Worm (Caenorhabditis elegans) whole organism, young adult: Measurements from ENCODE around the gene F12F6.7.

Experiments used
- B0261.1 ChIP-seq: sonication (generic microtip); optimal IDR thresholded peaks from 2 replicates; lab custom pipeline; 2016; ENCODE audit warnings: mild to moderate bottlenecking, missing genetic modification characterization, moderate library complexity, missing compliant biosample characterization
- C17E4.6 ChIP-seq: fragments of 200-800 bp; sonication (Bioruptor generic); IDR thresholded peaks from 2 replicates; pipeline ENCODE4 v1.3.6; 2022; ENCODE audit warnings: missing genetic modification reagents, missing genetic modification characterization, missing compliant biosample characterization
- F10E7.11 ChIP-seq: sonication (generic microtip); optimal IDR thresholded peaks from 2 replicates; lab custom pipeline; 2017; ENCODE audit warnings: mild to moderate bottlenecking, missing genetic modification characterization, moderate library complexity, missing compliant biosample characterization
- F22D6.2 ChIP-seq: sonication (generic microtip); optimal IDR thresholded peaks from 2 replicates; lab custom pipeline; 2016; ENCODE audit warnings: mild to moderate bottlenecking, missing genetic modification characterization, missing compliant biosample characterization
- F49E8.2 ChIP-seq: sonication (generic microtip); optimal IDR thresholded peaks from 3 replicates; lab custom pipeline; 2017; ENCODE audit warnings: missing genetic modification characterization, mild to moderate bottlenecking, missing compliant biosample characterization, antibody characterized with exemption, moderate library complexity; ENCODE audit not compliant: insufficient read depth
- K12H6.12 ChIP-seq: fragments of 200-800 bp; sonication (Bioruptor generic); optimal IDR thresholded peaks from 2 replicates; lab custom pipeline; 2018; ENCODE audit warnings: mild to moderate bottlenecking, missing genetic modification characterization, missing compliant biosample characterization
- T07F8.4 ChIP-seq: sonication (generic microtip); optimal IDR thresholded peaks from 2 replicates; lab custom pipeline; 2016; ENCODE audit warnings: mild to moderate bottlenecking, missing genetic modification characterization, moderate library complexity, missing compliant biosample characterization
- Y56A3A.18 ChIP-seq: fragments of 200-800 bp; sonication (Bioruptor generic); IDR thresholded peaks from 2 replicates; pipeline ENCODE4 v1.3.6; 2022; ENCODE audit warnings: missing genetic modification reagents, missing genetic modification characterization, missing compliant biosample characterization
- Y79H2A.3 ChIP-seq: fragments of 200-800 bp; sonication (Bioruptor generic); conservative IDR thresholded peaks from 2 replicates; pipeline ENCODE4 v1.3.6; 2022; ENCODE audit warnings: missing genetic modification reagents, missing genetic modification characterization, missing compliant biosample characterization
- ZK185.1 ChIP-seq: sonication (generic microtip); optimal IDR thresholded peaks from 2 replicates; lab custom pipeline; 2016; ENCODE audit warnings: mild to moderate bottlenecking, missing genetic modification characterization, missing compliant biosample characterization; ENCODE audit not compliant: poor library complexity, severe bottlenecking
- ama-1 ChIP-seq, 3 experiments: fragments of 150-350 bp in 1 of 3; sonication (generic microtip) in 2 of 3; optimal IDR thresholded peaks; 2 replicates each; lab custom pipeline; 2014 to 2018; ENCODE audit warnings: missing biosample characterization in 2 of 3, missing genetic modification characterization in 2 of 3, missing genetic modification reagents in 2 of 3
- aptf-2 ChIP-seq: fragments of 200-800 bp; sonication (Bioruptor generic); conservative IDR thresholded peaks from 2 replicates; pipeline ENCODE4 v1.3.6; 2022; ENCODE audit warnings: missing genetic modification reagents, missing genetic modification characterization, missing compliant biosample characterization
- athp-1 ChIP-seq: sonication (generic microtip); optimal IDR thresholded peaks from 2 replicates; lab custom pipeline; 2017; ENCODE audit warnings: mild to moderate bottlenecking, missing genetic modification characterization, missing compliant biosample characterization
- attf-6 ChIP-seq: fragments of 200-800 bp; sonication (Bioruptor generic); IDR thresholded peaks from 2 replicates; pipeline ENCODE4 v1.3.6; 2022; ENCODE audit warnings: missing genetic modification reagents, missing genetic modification characterization, missing compliant biosample characterization
- bed-2 ChIP-seq: fragments of 200-800 bp; sonication (Bioruptor generic); IDR thresholded peaks from 2 replicates; pipeline ENCODE4 v1.3.6; 2022; ENCODE audit warnings: missing genetic modification reagents, missing genetic modification characterization, missing compliant biosample characterization
- ceh-40 ChIP-seq: fragments of 200-800 bp; sonication (Bioruptor generic); IDR thresholded peaks from 2 replicates; pipeline ENCODE4 v1.3.6; 2022; ENCODE audit warnings: missing genetic modification characterization, missing compliant biosample characterization
- ceh-58 ChIP-seq: fragments of 200-800 bp; sonication (Bioruptor generic); IDR thresholded peaks from 2 replicates; pipeline ENCODE4 v1.3.6; 2022; ENCODE audit warnings: missing genetic modification characterization, missing compliant biosample characterization
- dpff-1 ChIP-seq: sonication (generic microtip); optimal IDR thresholded peaks from 2 replicates; lab custom pipeline; 2017; ENCODE audit warnings: mild to moderate bottlenecking, missing genetic modification characterization, missing compliant biosample characterization
- dpl-1 ChIP-seq: fragments of 150-350 bp; optimal IDR thresholded peaks from 2 replicates; lab custom pipeline; 2014; ENCODE audit warnings: missing biosample characterization, missing genetic modification reagents, missing genetic modification characterization
- egl-18 ChIP-seq: fragments of 200-800 bp; sonication (Bioruptor generic); IDR thresholded peaks from 2 replicates; pipeline ENCODE4 v1.3.6; 2022; ENCODE audit warnings: missing genetic modification reagents, missing genetic modification characterization, missing compliant biosample characterization
- egl-44 ChIP-seq: fragments of 200-800 bp; sonication (Bioruptor generic); IDR thresholded peaks from 2 replicates; pipeline ENCODE4 v1.3.6; 2022; ENCODE audit warnings: missing genetic modification reagents, missing genetic modification characterization, missing compliant biosample characterization
- gei-17 ChIP-seq: fragments of 200-800 bp; sonication (Bioruptor generic); optimal IDR thresholded peaks from 2 replicates; lab custom pipeline; 2018; ENCODE audit warnings: mild to moderate bottlenecking, missing genetic modification characterization, missing compliant biosample characterization
- hlh-12 ChIP-seq: sonication (generic microtip); optimal IDR thresholded peaks from 2 replicates; lab custom pipeline; 2016; ENCODE audit warnings: missing genetic modification characterization, missing compliant biosample characterization
- hlh-26 ChIP-seq: fragments of 200-800 bp; sonication (Bioruptor generic); conservative IDR thresholded peaks from 2 replicates; pipeline ENCODE4 v1.3.6; 2022; ENCODE audit warnings: missing genetic modification reagents, missing genetic modification characterization, missing compliant biosample characterization
- hmg-20 ChIP-seq: fragments of 200-800 bp; sonication (Bioruptor generic); IDR thresholded peaks from 2 replicates; pipeline ENCODE4 v1.3.6; 2022; ENCODE audit warnings: missing genetic modification reagents, missing genetic modification characterization, missing compliant biosample characterization
- let-607 ChIP-seq, 2 experiments: fragments of 200-800 bp in 1 of 2; sonication (Bioruptor generic) in 1 of 2; sonication (generic microtip) in 1 of 2; optimal IDR thresholded peaks; 2 replicates each; lab custom pipeline; 2016 to 2018; ENCODE audit warnings: mild to moderate bottlenecking in 2 of 2, missing compliant biosample characterization in 2 of 2, missing genetic modification characterization in 2 of 2, moderate library complexity in 2 of 2, missing genotype in 1 of 2
- lin-35 ChIP-seq, 3 experiments: fragments of 150-350 bp in 2 of 3; sonication (generic microtip) in 1 of 3; optimal IDR thresholded peaks; 2 replicates each; lab custom pipeline; 2014 to 2018; ENCODE audit warnings: missing biosample characterization in 3 of 3, missing genetic modification characterization in 3 of 3, missing genetic modification reagents in 3 of 3
- lin-54 ChIP-seq: fragments of 200-800 bp; sonication (Bioruptor generic); optimal IDR thresholded peaks from 2 replicates; lab custom pipeline; 2018; ENCODE audit warnings: mild to moderate bottlenecking, missing genetic modification characterization, missing compliant biosample characterization
- lir-1 ChIP-seq: fragments of 200-800 bp; sonication (Bioruptor generic); conservative IDR thresholded peaks from 2 replicates; pipeline ENCODE4 v1.3.6; 2022; ENCODE audit warnings: missing genetic modification reagents, missing genetic modification characterization, missing compliant biosample characterization
- mcd-1 ChIP-seq: fragments of 200-800 bp; sonication (Bioruptor generic); IDR thresholded peaks from 2 replicates; pipeline ENCODE4 v1.3.6; 2022; ENCODE audit warnings: missing genetic modification reagents, missing genetic modification characterization, missing compliant biosample characterization
- mel-28 ChIP-seq: sonication (generic microtip); optimal IDR thresholded peaks from 2 replicates; lab custom pipeline; 2016; ENCODE audit warnings: borderline replicate concordance, mild to moderate bottlenecking, missing genetic modification characterization, missing compliant biosample characterization
- nhr-179 ChIP-seq: sonication (generic microtip); optimal IDR thresholded peaks from 2 replicates; lab custom pipeline; 2016; ENCODE audit warnings: mild to moderate bottlenecking, missing genetic modification characterization, missing compliant biosample characterization
- nhr-90 ChIP-seq: sonication (generic microtip); optimal IDR thresholded peaks from 2 replicates; lab custom pipeline; 2016; ENCODE audit warnings: missing genotype, mild to moderate bottlenecking, missing genetic modification characterization, missing compliant biosample characterization
- pha-4 ChIP-seq: fragments of 150-350 bp; sonication (generic microtip); optimal IDR thresholded peaks from 2 replicates; lab custom pipeline; 2014; ENCODE audit warnings: missing biosample characterization, missing genetic modification reagents, missing genetic modification characterization
- rpc-1 ChIP-seq, 2 experiments: fragments of 150-350 bp in 1 of 2; sonication (generic microtip) in 1 of 2; optimal IDR thresholded peaks; 2 replicates each; lab custom pipeline; 2014 to 2018; ENCODE audit warnings: missing biosample characterization in 1 of 2, missing genetic modification characterization in 1 of 2, missing genetic modification reagents in 1 of 2, missing genotype in 1 of 2
- sdz-38 ChIP-seq: sonication (generic microtip); optimal IDR thresholded peaks from 2 replicates; lab custom pipeline; 2016; ENCODE audit warnings: missing genotype, missing genetic modification characterization, missing compliant biosample characterization
- sea-2 ChIP-seq: fragments of 200-800 bp; sonication (Bioruptor generic); IDR thresholded peaks from 2 replicates; pipeline ENCODE4 v1.3.6; 2022; ENCODE audit warnings: missing genetic modification characterization, missing compliant biosample characterization
- snpc-1.1 ChIP-seq: sonication (generic microtip); optimal IDR thresholded peaks from 2 replicates; lab custom pipeline; 2017; ENCODE audit warnings: missing genetic modification characterization, mild to moderate bottlenecking, missing compliant biosample characterization, antibody characterized with exemption, moderate library complexity, missing genotype, missing genetic modification reagents; ENCODE audit not compliant: insufficient read depth
- snpc-3.4 ChIP-seq: sonication (generic microtip); optimal IDR thresholded peaks from 2 replicates; lab custom pipeline; 2017; ENCODE audit warnings: missing genetic modification characterization, mild to moderate bottlenecking, missing compliant biosample characterization, antibody characterized with exemption, moderate library complexity, missing genotype, missing genetic modification reagents
- tbx-9 ChIP-seq: sonication (generic microtip); optimal IDR thresholded peaks from 2 replicates; lab custom pipeline; 2016; ENCODE audit warnings: borderline replicate concordance, missing genetic modification characterization, inconsistent platforms, missing compliant biosample characterization
- tlf-1 ChIP-seq: fragments of 200-800 bp; sonication (Bioruptor generic); optimal IDR thresholded peaks from 2 replicates; lab custom pipeline; 2018; ENCODE audit warnings: mild to moderate bottlenecking, missing genetic modification characterization, missing compliant biosample characterization
- unc-130 ChIP-seq: sonication (generic microtip); optimal IDR thresholded peaks from 2 replicates; lab custom pipeline; 2016; ENCODE audit warnings: missing genetic modification reagents, missing genetic modification characterization, missing compliant biosample characterization
- xnd-1 ChIP-seq: sonication (generic microtip); optimal IDR thresholded peaks from 2 replicates; lab custom pipeline; 2016; ENCODE audit warnings: missing genotype, missing genetic modification reagents, missing genetic modification characterization, missing compliant biosample characterization
- zfh-2 ChIP-seq: fragments of 200-800 bp; sonication (Bioruptor generic); conservative IDR thresholded peaks from 2 replicates; pipeline ENCODE4 v1.3.6; 2022; ENCODE audit warnings: missing genetic modification reagents, missing genetic modification characterization, missing compliant biosample characterization
- ztf-22 ChIP-seq: fragments of 200-800 bp; sonication (Bioruptor generic); optimal IDR thresholded peaks from 2 replicates; lab custom pipeline; 2018; ENCODE audit warnings: mild to moderate bottlenecking, missing genetic modification characterization, moderate library complexity, missing compliant biosample characterization
- ztf-3 ChIP-seq: fragments of 200-800 bp; sonication (Bioruptor generic); optimal IDR thresholded peaks from 2 replicates; lab custom pipeline; 2018; ENCODE audit warnings: mild to moderate bottlenecking, missing genetic modification characterization, missing compliant biosample characterization
- ztf-6 ChIP-seq: fragments of 200-800 bp; sonication (Bioruptor generic); IDR thresholded peaks from 2 replicates; pipeline ENCODE4 v1.3.6; 2022; ENCODE audit warnings: missing genetic modification reagents, missing genetic modification characterization, missing compliant biosample characterization

F12F6.7 gene

ce11 chrIV:11549694-11550093, 11.9 kb downstream of the F12F6.7 start (continued):
- TF ChIP-seq snpc-1.1 (tag; lab: Kevin White, UChicago) (peak; percentile 38), let-607 (tag; optimal IDR thresholded peaks at IDR 0.05; lab: Kevin White, UChicago) (peak; percentile 62 to 68), T07F8.4 (tag; lab: Kevin White, UChicago) (peak; percentile 82), lir-1 (GFP tag; lab: Robert Waterston, UW) (no peak), tbx-9 (tag; lab: Kevin White, UChicago) (no peak), aptf-2 (GFP tag; lab: Robert Waterston, UW) (0 out of 2 replicates have a peak, but pooled peaks have one; percentile 7), tlf-1 (no peak), dpl-1 (peak; percentile 21), ZK185.1 (tag; lab: Kevin White, UChicago) (peak; percentile 86), mel-28 (no peak), lin-54 (GFP tag; lab: Kevin White, UChicago) (peak; percentile 70), gei-17 (GFP tag; lab: Kevin White, UChicago) (no peak), ama-1 (optimal IDR thresholded peaks at IDR 0.05; lab: Kevin White, UChicago) (no peak), ama-1 (GFP tag; optimal IDR thresholded peaks at IDR 0.05; lab: Kevin White, UChicago) (peak; percentile 82 to 88), Y56A3A.18 (GFP tag; lab: Robert Waterston, UW) (no peak; the same call in 1 of the 2 replicates), F22D6.2 (tag; lab: Kevin White, UChicago) (peak; percentile 46), sea-2 (GFP tag; lab: Robert Waterston, UW) (no peak), unc-130 (GFP tag; lab: Kevin White, UChicago) (peak; percentile 52), athp-1 (no peak), hmg-20 (GFP tag; lab: Robert Waterston, UW) (no peak), hlh-12 (tag; lab: Kevin White, UChicago) (peak; percentile 31), egl-44 (no peak), zfh-2 (GFP tag; lab: Robert Waterston, UW) (no peak), ztf-3 (no peak), ceh-58 (GFP tag; lab: Robert Waterston, UW) (no peak), B0261.1 (peak; percentile 87), Y79H2A.3 (no peak), ztf-22 (GFP tag; lab: Kevin White, UChicago) (no peak), rpc-1 (optimal IDR thresholded peaks at IDR 0.05; lab: Kevin White, UChicago) (peak; percentile 98), rpc-1 (tag; optimal IDR thresholded peaks at IDR 0.05; lab: Kevin White, UChicago) (peak; percentile 95), ztf-6 (GFP tag; lab: Robert Waterston, UW) (no peak), ceh-40 (no peak; the same call in 1 of the 2 replicates), snpc-3.4 (peak; percentile 88), hlh-26 (no peak), C17E4.6 (GFP tag; lab: Robert Waterston, UW) (no peak), bed-2 (no peak), mcd-1 (GFP tag; lab: Robert Waterston, UW) (no peak; the same call in 1 of the 2 replicates), dpff-1 (no peak), nhr-90 (tag; lab: Kevin White, UChicago) (peak; percentile 88), nhr-179 (tag; lab: Kevin White, UChicago) (peak; percentile 17), lin-35 (GFP tag; optimal IDR thresholded peaks at IDR 0.05; lab: Kevin White, UChicago) (peak in 1 of 3 experiments; percentile 8), K12H6.12 (tag; lab: Kevin White, UChicago) (peak; percentile 45), sdz-38 (tag; lab: Kevin White, UChicago) (no peak), F10E7.11 (tag; lab: Kevin White, UChicago) (no peak), pha-4 (tag; lab: Kevin White, UChicago) (no peak), xnd-1 (tag; lab: Kevin White, UChicago) (no peak), attf-6 (GFP tag; lab: Robert Waterston, UW) (no peak), F49E8.2 (tag; lab: Kevin White, UChicago) (peak; percentile 74), egl-18 (GFP tag; lab: Robert Waterston, UW) (no peak)
